Fruit fly (Drosophila melanogaster) whole organism, pupa: ENCODE results near the gene Jon99Fii.

Experiments
- CG12605 ChIP-seq: fragments of 200-800 bp; sonication (Bioruptor generic); IDR thresholded peaks from 2 replicates; pipeline ENCODE4 v1.3.6; 2022; ENCODE audit warnings: missing biosample characterization, missing genetic modification characterization
- CG13204 ChIP-seq: fragments of 200-800 bp; sonication (Bioruptor generic); optimal IDR thresholded peaks from 2 replicates; lab custom pipeline; 2018; ENCODE audit warnings: missing biosample characterization, mild to moderate bottlenecking, missing genetic modification characterization, moderate library complexity
- CG34367 ChIP-seq: fragments of 200-800 bp; sonication (Bioruptor generic); optimal IDR thresholded peaks from 2 replicates; lab custom pipeline; 2018; ENCODE audit warnings: missing biosample characterization, mild to moderate bottlenecking, missing genetic modification characterization
- CG4496 ChIP-seq: fragments of 200-800 bp; sonication (Bioruptor generic); IDR thresholded peaks from 3 replicates; pipeline ENCODE4 v1.3.6; 2022; ENCODE audit warnings: missing biosample characterization, missing genetic modification characterization
- CG9948 ChIP-seq: fragments of 200-800 bp; sonication (Bioruptor generic); optimal IDR thresholded peaks from 2 replicates; lab custom pipeline; 2018; ENCODE audit warnings: missing biosample characterization, mild to moderate bottlenecking, missing genetic modification characterization, moderate library complexity
- EcR ChIP-seq: fragments of 200-800 bp; sonication (Bioruptor generic); optimal IDR thresholded peaks from 3 replicates; lab custom pipeline; 2019; ENCODE audit warnings: missing biosample characterization, missing genetic modification characterization, mild to moderate bottlenecking, moderate library complexity, missing genetic modification reagents
- Pif1A ChIP-seq: fragments of 200-800 bp; sonication (Bioruptor generic); optimal IDR thresholded peaks from 3 replicates; lab custom pipeline; 2016; ENCODE audit warnings: missing biosample characterization, missing genetic modification characterization
- Snoo ChIP-seq: fragments of 200-800 bp; sonication (Bioruptor generic); optimal IDR thresholded peaks from 3 replicates; lab custom pipeline; 2017; ENCODE audit warnings: missing biosample characterization, mild to moderate bottlenecking, missing genetic modification characterization, inconsistent platforms
- fd96Ca ChIP-seq: fragments of 200-800 bp; sonication (Bioruptor generic); IDR thresholded peaks from 3 replicates; pipeline ENCODE4 v1.3.6; 2022; ENCODE audit warnings: missing biosample characterization, missing genetic modification characterization
- rn ChIP-seq: fragments of 200-800 bp; sonication (Bioruptor generic); IDR thresholded peaks from 2 replicates; pipeline ENCODE4 v1.3.6; 2022; ENCODE audit warnings: missing biosample characterization, missing genetic modification characterization

dm6 chr3R:30507723-30508122 is 20.0 kb upstream of the Jon99Fii start, which contains the start of gene CG34041:
- no peak for TF ChIP-seq Pif1A (GFP tag; lab: Kevin White, UChicago)
- no peak for TF ChIP-seq Snoo
- no peak for TF ChIP-seq fd96Ca (GFP tag; lab: Robert Waterston, UW)
- no peak for TF ChIP-seq rn
- no peak for TF ChIP-seq CG34367 (tag; lab: Kevin White, UChicago)
- TF ChIP-seq CG9948 (tag; lab: Kevin White, UChicago), result no peak
- no peak for TF ChIP-seq CG13204 (GFP tag; lab: Kevin White, UChicago)
- no peak for TF ChIP-seq CG4496 (GFP tag; lab: Robert Waterston, UW)
- no peak for TF ChIP-seq CG12605 (GFP tag; lab: Robert Waterston, UW)
- TF ChIP-seq EcR (GFP tag; lab: Kevin White, UChicago), result no peak
